Worm (Caenorhabditis elegans): Measurements from ENCODE around the gene F58G1.2.
A peak's percentile ranks its signal among the peaks of the same experiment; 100 is the strongest.

The F58G1.2 gene

ce11 chrII:12961743-12962142 is 42.9 kb upstream of the F58G1.2 start:
- TF ChIP-seq lin-15B (tag; optimal IDR thresholded peaks at IDR 0.05) (no peak), nhr-77 (tag; optimal IDR thresholded peaks at IDR 0.05) (no peak), nhr-11 (tag; optimal IDR thresholded peaks at IDR 0.05) (no peak), skn-1 (tag; optimal IDR thresholded peaks at IDR 0.05) (no peak)

- TF ChIP-seq elt-3 (tag; optimal IDR thresholded peaks at IDR 0.05) (no peak), sea-2 (GFP tag; optimal IDR thresholded peaks at IDR 0.05) (no peak), R02D3.7 (tag; optimal IDR thresholded peaks at IDR 0.05) (no peak), nhr-28 (tag; optimal IDR thresholded peaks at IDR 0.05) (no peak), egl-5 (tag; optimal IDR thresholded peaks at IDR 0.05) (no peak), lin-15B (tag; optimal IDR thresholded peaks at IDR 0.05) (no peak), pqm-1 (tag; optimal IDR thresholded peaks at IDR 0.05) (no peak), nhr-237 (tag; optimal IDR thresholded peaks at IDR 0.05) (no peak), eor-1 (tag; optimal IDR thresholded peaks at IDR 0.05) (no peak), jun-1 (tag; optimal IDR thresholded peaks at IDR 0.05) (no peak), ama-1 (optimal IDR thresholded peaks at IDR 0.05) (no peak), ztf-11 (tag; optimal IDR thresholded peaks at IDR 0.05) (no peak), nhr-25 (tag; optimal IDR thresholded peaks at IDR 0.05) (peak; percentile 58), nhr-43 (tag; optimal IDR thresholded peaks at IDR 0.05; ENCODE audit: poor library complexity, severe bottlenecking) (peak; percentile 56), ceh-9 (tag; optimal IDR thresholded peaks at IDR 0.05) (no peak), lin-39 (tag; optimal IDR thresholded peaks at IDR 0.05) (no peak), hmg-11 (tag; optimal IDR thresholded peaks at IDR 0.05) (no peak), fkh-10 (GFP tag; optimal IDR thresholded peaks at IDR 0.05) (no peak), ceh-28 (tag; optimal IDR thresholded peaks at IDR 0.05) (no peak), nhr-12 (tag; optimal IDR thresholded peaks at IDR 0.05) (no peak), nhr-23 (tag; optimal IDR thresholded peaks at IDR 0.05) (peak; percentile 4), unc-62 (GFP tag; optimal IDR thresholded peaks at IDR 0.05) (no peak), daf-12 (tag; optimal IDR thresholded peaks at IDR 0.05) (no peak), elt-2 (tag; optimal IDR thresholded peaks at IDR 0.05) (no peak), unc-39 (tag; optimal IDR thresholded peaks at IDR 0.05) (no peak), ceh-82 (tag; optimal IDR thresholded peaks at IDR 0.05) (no peak), tbx-2 (tag; optimal IDR thresholded peaks at IDR 0.05) (no peak)
Observed at ce11 chrII:12961293-12961692, 42.5 kb upstream of the F58G1.2 start.

- TF ChIP-seq eor-1 (tag; optimal IDR thresholded peaks at IDR 0.05) (no peak), snpc-4 (tag; optimal IDR thresholded peaks at IDR 0.05) (no peak), ama-1 (optimal IDR thresholded peaks at IDR 0.05) (peak; percentile 31), skn-1 (tag; optimal IDR thresholded peaks at IDR 0.05) (no peak), nhr-237 (tag; optimal IDR thresholded peaks at IDR 0.05) (no peak), mdl-1 (tag; optimal IDR thresholded peaks at IDR 0.05) (no peak), nhr-23 (tag; optimal IDR thresholded peaks at IDR 0.05) (peak; percentile 39), hmg-11 (tag; optimal IDR thresholded peaks at IDR 0.05) (no peak), elt-3 (tag; optimal IDR thresholded peaks at IDR 0.05) (no peak)
Observed at ce11 chrII:12960206-12960605, 41.4 kb upstream of the F58G1.2 start.

ce11 chrII:12954670-12955069 is 35.9 kb upstream of the F58G1.2 start, which contains the start of the genes Y38F1A.1 and Y38F1A.2:
Gene Y38F1A.1 (minus strand): TSS chrII:12954770.
Gene Y38F1A.2 (plus strand): TSS chrII:12954958.
- TF ChIP-seq ceh-82 (tag; optimal IDR thresholded peaks at IDR 0.05) (no peak), eor-1 (tag; optimal IDR thresholded peaks at IDR 0.05) (no peak), fkh-10 (GFP tag; optimal IDR thresholded peaks at IDR 0.05) (no peak), nhr-28 (tag; optimal IDR thresholded peaks at IDR 0.05) (no peak), hmg-11 (tag; optimal IDR thresholded peaks at IDR 0.05) (no peak), sea-2 (GFP tag; optimal IDR thresholded peaks at IDR 0.05) (no peak), ama-1 (optimal IDR thresholded peaks at IDR 0.05) (no peak)

ce11 chrII:12953297-12953696 is 34.5 kb upstream of the F58G1.2 start:
- TF ChIP-seq snpc-4 (tag; optimal IDR thresholded peaks at IDR 0.05) (peak; percentile 52), lin-15B (tag; optimal IDR thresholded peaks at IDR 0.05) (peak; percentile 9), nhr-25 (tag; optimal IDR thresholded peaks at IDR 0.05) (no peak), aly-2 (tag; optimal IDR thresholded peaks at IDR 0.05) (no peak), egl-5 (tag; optimal IDR thresholded peaks at IDR 0.05) (peak; percentile 79), nhr-77 (tag; optimal IDR thresholded peaks at IDR 0.05) (no peak), ceh-28 (tag; optimal IDR thresholded peaks at IDR 0.05) (peak; percentile 35), elt-2 (tag; optimal IDR thresholded peaks at IDR 0.05) (peak; percentile 29), pqm-1 (tag; optimal IDR thresholded peaks at IDR 0.05) (no peak), nhr-76 (tag; optimal IDR thresholded peaks at IDR 0.05) (no peak), lsy-12 (tag; optimal IDR thresholded peaks at IDR 0.05) (no peak), ama-1 (optimal IDR thresholded peaks at IDR 0.05) (no peak), nfya-1 (tag; optimal IDR thresholded peaks at IDR 0.05; ENCODE audit: insufficient read depth) (peak; percentile 66), pha-4 (tag; optimal IDR thresholded peaks at IDR 0.05) (peak; percentile 61), lin-39 (tag; optimal IDR thresholded peaks at IDR 0.05) (peak; percentile 63)

Data from whole organism, L3 larva.